Worm (Caenorhabditis elegans): ENCODE measurements around the gene F26A1.8.

DNA sequence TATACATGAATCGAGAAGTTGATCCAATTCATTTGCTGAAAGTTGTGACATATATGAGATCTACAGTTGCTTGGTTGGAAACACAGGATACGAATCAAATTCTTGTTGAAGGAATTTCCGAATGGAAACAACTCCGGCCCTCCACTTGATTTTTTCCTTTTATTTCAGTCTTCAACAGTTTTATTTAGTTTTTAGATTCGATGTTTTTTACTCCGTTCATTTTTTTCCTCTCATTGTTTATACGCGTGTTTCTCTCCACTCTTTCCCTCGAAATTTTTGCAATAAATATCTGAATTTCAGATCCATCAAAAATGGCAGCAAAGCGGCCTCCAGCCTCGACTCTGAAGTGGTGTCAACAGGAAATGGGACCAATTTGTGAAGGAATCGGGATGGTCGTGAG is 41.1 kb upstream of the F26A1.8 start, which contains the start of gene coq-8:
- TF ChIP-seq ama-1 (optimal IDR thresholded peaks at IDR 0.05), result no peak
- TF ChIP-seq aly-1 (tag; optimal IDR thresholded peaks at IDR 0.05), result no peak
- TF ChIP-seq tbx-11 (GFP tag; IDR thresholded peaks at IDR 0.05), result no peak
- no peak for TF ChIP-seq tra-4 (tag; optimal IDR thresholded peaks at IDR 0.05)
- no peak for TF ChIP-seq flt-1 (GFP tag; IDR thresholded peaks at IDR 0.05)
- no peak for TF ChIP-seq hnd-1 (tag; optimal IDR thresholded peaks at IDR 0.05)
- TF ChIP-seq ceh-36 (tag; optimal IDR thresholded peaks at IDR 0.05), result no peak
- no peak for TF ChIP-seq ets-7 (tag; optimal IDR thresholded peaks at IDR 0.05)
- no peak for TF ChIP-seq tbx-37 (GFP tag; conservative IDR thresholded peaks at IDR 0.05)
- no peak for TF ChIP-seq F13C5.2 (tag; optimal IDR thresholded peaks at IDR 0.05)
- no peak for TF ChIP-seq ceh-13 (GFP tag; optimal IDR thresholded peaks at IDR 0.05)
- no peak for TF ChIP-seq pes-1 (GFP tag; IDR thresholded peaks at IDR 0.05)
